Worm (Caenorhabditis elegans): ENCODE data around the gene T01G5.7.

Gene T01G5.7

DNA sequence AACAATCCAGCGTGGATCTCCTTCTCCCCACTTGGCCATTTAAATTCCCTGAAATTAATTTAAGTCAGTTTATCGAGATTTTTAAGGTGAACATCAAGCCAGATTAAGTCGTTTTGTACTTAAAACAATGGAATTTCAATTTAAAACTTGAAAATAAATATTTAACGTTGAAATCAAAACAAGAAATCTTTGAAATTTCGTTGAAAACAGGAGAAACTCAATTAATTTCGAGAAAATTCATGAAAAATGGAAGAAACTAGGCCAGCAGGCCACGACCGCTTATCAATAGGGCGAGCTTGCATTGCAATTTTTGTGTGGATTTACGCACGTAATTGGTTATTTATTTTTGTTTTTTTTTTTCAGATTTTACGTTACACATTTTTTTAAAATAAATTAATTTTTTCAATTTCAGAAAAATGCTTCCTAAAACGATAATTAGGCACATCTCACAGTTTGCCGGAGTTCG lies 26.4 kb upstream of the T01G5.7 start, which contains the start of the genes ahsa-1 and C01G10.7 (continued):
- no peak for TF ChIP-seq nhr-237 (tag; optimal IDR thresholded peaks at IDR 0.05)
- TF ChIP-seq aly-2 (tag; optimal IDR thresholded peaks at IDR 0.05): no peak
- TF ChIP-seq arid-1 (GFP tag; conservative IDR thresholded peaks at IDR 0.05): 0 out of 2 replicates have a peak, but pooled peaks have one; percentile 46
- peak; percentile 98 for TF ChIP-seq unc-130 (GFP tag; optimal IDR thresholded peaks at IDR 0.05)
- peak; percentile 82 for TF ChIP-seq Y48G9A.11 (GFP tag; IDR thresholded peaks at IDR 0.05)
- TF ChIP-seq D1046.2 (GFP tag; IDR thresholded peaks at IDR 0.05): no peak
- TF ChIP-seq lin-39 (tag; optimal IDR thresholded peaks at IDR 0.05): no peak
- no peak for TF ChIP-seq dmd-8 (GFP tag; IDR thresholded peaks at IDR 0.05)
- TF ChIP-seq hlh-11 (tag; optimal IDR thresholded peaks at IDR 0.05): peak; percentile 74
- TF ChIP-seq egl-27 (tag; optimal IDR thresholded peaks at IDR 0.05): no peak
- TF ChIP-seq mxl-2 (GFP tag; conservative IDR thresholded peaks at IDR 0.05): no peak
- TF ChIP-seq snpc-1.2 (GFP tag; IDR thresholded peaks at IDR 0.05): no peak
- peak; percentile 66 for TF ChIP-seq nhr-11 (tag; optimal IDR thresholded peaks at IDR 0.05)
- no peak for TF ChIP-seq saeg-2 (GFP tag; IDR thresholded peaks at IDR 0.05)
- no peak for TF ChIP-seq fos-1 (tag; optimal IDR thresholded peaks at IDR 0.05)
- TF ChIP-seq nhr-28 (tag; optimal IDR thresholded peaks at IDR 0.05): peak; percentile 64
- TF ChIP-seq skn-1 (tag; optimal IDR thresholded peaks at IDR 0.05): no peak
- TF ChIP-seq ceh-44 (GFP tag; IDR thresholded peaks at IDR 0.05): peak; percentile 72; the same call in 1 of the 2 replicates
- TF ChIP-seq zfp-2 (tag; optimal IDR thresholded peaks at IDR 0.05): no peak
- TF ChIP-seq ceh-20 (GFP tag; IDR thresholded peaks at IDR 0.05): peak; percentile 67; the same call in 1 of the 2 replicates
- no peak for TF ChIP-seq lin-29 (GFP tag; IDR thresholded peaks at IDR 0.05)
- TF ChIP-seq fkh-10 (GFP tag; optimal IDR thresholded peaks at IDR 0.05): peak; percentile 80
- TF ChIP-seq ceh-62 (tag; optimal IDR thresholded peaks at IDR 0.05): no peak
- TF ChIP-seq dpl-1 (GFP tag; optimal IDR thresholded peaks at IDR 0.05): peak; percentile 84
- peak; percentile 60 for TF ChIP-seq ces-1 (GFP tag; optimal IDR thresholded peaks at IDR 0.05)
- no peak for TF ChIP-seq F44E2.7 (GFP tag; IDR thresholded peaks at IDR 0.05)
- no peak for TF ChIP-seq ctbp-1 (GFP tag; IDR thresholded peaks at IDR 0.05)
- TF ChIP-seq nhr-76 (tag; optimal IDR thresholded peaks at IDR 0.05): no peak
- peak; percentile 49; the same call in 1 of the 2 replicates for TF ChIP-seq vab-7 (GFP tag; IDR thresholded peaks at IDR 0.05)
- no peak for TF ChIP-seq cey-2 (tag; optimal IDR thresholded peaks at IDR 0.05; ENCODE audit: borderline replicate concordance, insufficient read depth)
- TF ChIP-seq mep-1 (tag; optimal IDR thresholded peaks at IDR 0.05): no peak
- 0 out of 2 replicates have a peak, but pooled peaks have one; percentile 12 for TF ChIP-seq tag-97 (GFP tag; IDR thresholded peaks at IDR 0.05)
- TF ChIP-seq gei-8 (GFP tag; optimal IDR thresholded peaks at IDR 0.05): no peak
- TF ChIP-seq daf-12 (tag; optimal IDR thresholded peaks at IDR 0.05): no peak
- TF ChIP-seq duxl-1 (tag; optimal IDR thresholded peaks at IDR 0.05; ENCODE audit: poor library complexity): peak; percentile 72
- TF ChIP-seq R02D3.7 (tag; optimal IDR thresholded peaks at IDR 0.05): peak; percentile 89
- TF ChIP-seq madf-9 (GFP tag; conservative IDR thresholded peaks at IDR 0.05): peak; percentile 75
- TF ChIP-seq set-16 (GFP tag; IDR thresholded peaks at IDR 0.05): no peak
- TF ChIP-seq lin-15B (tag; optimal IDR thresholded peaks at IDR 0.05): peak; percentile 91
- TF ChIP-seq mes-2 (tag; optimal IDR thresholded peaks at IDR 0.05; ENCODE audit: poor library complexity, severe bottlenecking): peak; percentile 99
- peak; percentile 64 to 94 for TF ChIP-seq lsy-2 (tag; optimal IDR thresholded peaks at IDR 0.05)
- TF ChIP-seq dmd-6 (GFP tag; IDR thresholded peaks at IDR 0.05): peak; percentile 86
- TF ChIP-seq ceh-28 (tag; optimal IDR thresholded peaks at IDR 0.05): no peak
- peak; percentile 86 for TF ChIP-seq lin-13 (GFP tag; optimal IDR thresholded peaks at IDR 0.05)
- TF ChIP-seq ceh-32 (tag; optimal IDR thresholded peaks at IDR 0.05; ENCODE audit: poor library complexity): no peak
- peak; percentile 79 for TF ChIP-seq hmg-1.1 (GFP tag; IDR thresholded peaks at IDR 0.05)
- TF ChIP-seq ztf-11 (tag; optimal IDR thresholded peaks at IDR 0.05): no peak
- TF ChIP-seq lim-7 (GFP tag; IDR thresholded peaks at IDR 0.05): no peak
- 0 out of 2 replicates have a peak, but pooled peaks have one; percentile 32 for TF ChIP-seq zfp-3 (GFP tag; conservative IDR thresholded peaks at IDR 0.05)
- no peak for TF ChIP-seq nhr-102 (tag; optimal IDR thresholded peaks at IDR 0.05)
- TF ChIP-seq nhr-25 (tag; optimal IDR thresholded peaks at IDR 0.05; ENCODE audit: borderline replicate concordance, insufficient read depth): no peak
